Worm (Caenorhabditis elegans) whole organism, L2 larva: Measurements from ENCODE around the gene srx-82.

Source experiments
- ama-1 ChIP-seq: fragments of 150-350 bp; optimal IDR thresholded peaks from 2 replicates; lab custom pipeline; 2018; ENCODE audit warnings: inconsistent platforms
- lin-13 ChIP-seq: fragments of 150-350 bp; optimal IDR thresholded peaks from 2 replicates; lab custom pipeline; 2014; ENCODE audit warnings: missing biosample characterization, missing genetic modification reagents, missing genetic modification characterization
- mdl-1 ChIP-seq, 2 experiments: fragments of 150-350 bp in 1 of 2; sonication (generic microtip) in 1 of 2; optimal IDR thresholded peaks; 2 replicates each; lab custom pipeline; 2017; ENCODE audit warnings: missing biosample characterization in 2 of 2, missing genetic modification characterization in 2 of 2
- nhr-10 ChIP-seq: sonication (generic microtip); optimal IDR thresholded peaks from 2 replicates; lab custom pipeline; 2017; ENCODE audit warnings: missing biosample characterization, missing genetic modification characterization
- snpc-4 ChIP-seq: fragments of 150-350 bp; optimal IDR thresholded peaks from 2 replicates; lab custom pipeline; 2014; ENCODE audit warnings: missing biosample characterization, missing genetic modification characterization
- unc-62 ChIP-seq: fragments of 150-350 bp; optimal IDR thresholded peaks from 2 replicates; lab custom pipeline; 2014; ENCODE audit warnings: missing biosample characterization, missing genetic modification reagents, missing genetic modification characterization
- zag-1 ChIP-seq: fragments of 150-350 bp; optimal IDR thresholded peaks from 2 replicates; lab custom pipeline; 2014; ENCODE audit warnings: missing biosample characterization, missing genetic modification characterization

DNA sequence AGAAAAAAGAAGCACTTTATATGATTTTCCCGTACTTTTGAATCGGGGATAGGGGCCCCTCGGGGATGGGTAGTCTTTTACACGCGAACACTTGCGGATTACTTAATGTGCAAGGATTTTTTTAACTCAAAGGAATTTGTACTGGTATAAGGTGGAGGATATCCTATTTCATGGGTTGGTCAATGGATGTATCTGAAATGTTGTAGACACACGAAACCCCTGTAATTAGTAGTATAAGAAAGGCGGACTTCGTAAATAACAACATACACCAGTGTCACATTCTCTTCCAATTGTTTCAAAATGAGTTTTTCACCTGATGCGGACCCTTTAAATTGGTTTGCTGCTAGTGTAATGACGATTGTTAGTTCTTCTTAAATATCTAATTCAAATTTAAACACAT lies 3.9 kb downstream of the srx-82 start, which contains the start of gene srx-80:
- TF ChIP-seq snpc-4 (no peak), ama-1 (lab: Kevin White, UChicago) (no peak), mdl-1 (tag; optimal IDR thresholded peaks at IDR 0.05; lab: Kevin White, UChicago) (no peak), unc-62 (no peak), nhr-10 (no peak), zag-1 (tag; lab: Kevin White, UChicago) (no peak), lin-13 (GFP tag; lab: Kevin White, UChicago) (no peak)
